Fruit fly (Drosophila melanogaster) whole organism, pupa: ENCODE measurements around the gene corn.
A peak's percentile ranks its signal among the peaks of the same experiment; 100 is the strongest.

Experiments
- CG10348 ChIP-seq: fragments of 200-800 bp; sonication (Bioruptor generic); IDR thresholded peaks from 2 replicates; pipeline ENCODE4 v1.3.6; 2022; ENCODE audit warnings: missing biosample characterization, missing genetic modification characterization
- CG12605 ChIP-seq: fragments of 200-800 bp; sonication (Bioruptor generic); IDR thresholded peaks from 2 replicates; pipeline ENCODE4 v1.3.6; 2022; ENCODE audit warnings: missing biosample characterization, missing genetic modification characterization
- CG13204 ChIP-seq: fragments of 200-800 bp; sonication (Bioruptor generic); optimal IDR thresholded peaks from 2 replicates; lab custom pipeline; 2018; ENCODE audit warnings: missing biosample characterization, mild to moderate bottlenecking, missing genetic modification characterization, moderate library complexity
- CG14655 ChIP-seq: fragments of 200-800 bp; sonication (Bioruptor generic); optimal IDR thresholded peaks from 3 replicates; lab custom pipeline; 2017; ENCODE audit warnings: mild to moderate bottlenecking, missing biosample characterization, missing genetic modification reagents, missing genetic modification characterization
- CG15710 ChIP-seq: fragments of 200-800 bp; sonication (Bioruptor generic); optimal IDR thresholded peaks from 2 replicates; lab custom pipeline; 2018; ENCODE audit warnings: missing biosample characterization, mild to moderate bottlenecking, missing genetic modification characterization, moderate library complexity
- CG17806 ChIP-seq: fragments of 200-800 bp; sonication (Bioruptor generic); optimal IDR thresholded peaks from 2 replicates; lab custom pipeline; 2018; ENCODE audit warnings: missing biosample characterization, mild to moderate bottlenecking, missing genetic modification characterization, moderate library complexity
- CG32121 ChIP-seq: fragments of 200-800 bp; sonication (Bioruptor generic); IDR thresholded peaks from 2 replicates; pipeline ENCODE4 v1.3.6; 2022; ENCODE audit warnings: missing biosample characterization, missing genetic modification characterization
- CG34367 ChIP-seq: fragments of 200-800 bp; sonication (Bioruptor generic); optimal IDR thresholded peaks from 2 replicates; lab custom pipeline; 2018; ENCODE audit warnings: missing biosample characterization, mild to moderate bottlenecking, missing genetic modification characterization
- CG4496 ChIP-seq: fragments of 200-800 bp; sonication (Bioruptor generic); IDR thresholded peaks from 3 replicates; pipeline ENCODE4 v1.3.6; 2022; ENCODE audit warnings: missing biosample characterization, missing genetic modification characterization
- CG8159 ChIP-seq: fragments of 200-800 bp; sonication (Bioruptor generic); optimal IDR thresholded peaks from 3 replicates; lab custom pipeline; 2018; ENCODE audit warnings: missing biosample characterization, mild to moderate bottlenecking, missing genetic modification characterization, moderate library complexity
- CG8301 ChIP-seq: fragments of 200-800 bp; sonication (Bioruptor generic); optimal IDR thresholded peaks from 2 replicates; lab custom pipeline; 2018; ENCODE audit warnings: missing biosample characterization, mild to moderate bottlenecking, missing genetic modification characterization
- CG9948 ChIP-seq: fragments of 200-800 bp; sonication (Bioruptor generic); optimal IDR thresholded peaks from 2 replicates; lab custom pipeline; 2018; ENCODE audit warnings: missing biosample characterization, mild to moderate bottlenecking, missing genetic modification characterization, moderate library complexity
- D1 ChIP-seq: fragments of 200-800 bp; sonication (Bioruptor generic); optimal IDR thresholded peaks from 2 replicates; lab custom pipeline; 2018; ENCODE audit warnings: missing biosample characterization, mild to moderate bottlenecking, missing genetic modification characterization, moderate library complexity
- EcR ChIP-seq: fragments of 200-800 bp; sonication (Bioruptor generic); optimal IDR thresholded peaks from 3 replicates; lab custom pipeline; 2019; ENCODE audit warnings: missing biosample characterization, missing genetic modification characterization, mild to moderate bottlenecking, moderate library complexity, missing genetic modification reagents
- Ets98B ChIP-seq: fragments of 200-800 bp; sonication (Bioruptor generic); IDR thresholded peaks from 2 replicates; pipeline ENCODE4 v1.3.6; 2022; ENCODE audit warnings: missing biosample characterization, missing genetic modification characterization
- Pif1A ChIP-seq: fragments of 200-800 bp; sonication (Bioruptor generic); optimal IDR thresholded peaks from 3 replicates; lab custom pipeline; 2016; ENCODE audit warnings: missing biosample characterization, missing genetic modification characterization
- Pif1B ChIP-seq: fragments of 200-800 bp; sonication (Bioruptor generic); optimal IDR thresholded peaks from 3 replicates; lab custom pipeline; 2016; ENCODE audit warnings: missing biosample characterization, missing genetic modification characterization
- Snoo ChIP-seq: fragments of 200-800 bp; sonication (Bioruptor generic); optimal IDR thresholded peaks from 3 replicates; lab custom pipeline; 2017; ENCODE audit warnings: missing biosample characterization, mild to moderate bottlenecking, missing genetic modification characterization, inconsistent platforms
- fd96Ca ChIP-seq: fragments of 200-800 bp; sonication (Bioruptor generic); IDR thresholded peaks from 3 replicates; pipeline ENCODE4 v1.3.6; 2022; ENCODE audit warnings: missing biosample characterization, missing genetic modification characterization
- gl ChIP-seq: fragments of 200-800 bp; sonication (Bioruptor generic); optimal IDR thresholded peaks from 2 replicates; lab custom pipeline; 2018; ENCODE audit warnings: missing biosample characterization, mild to moderate bottlenecking, missing genetic modification characterization
- rn ChIP-seq: fragments of 200-800 bp; sonication (Bioruptor generic); IDR thresholded peaks from 2 replicates; pipeline ENCODE4 v1.3.6; 2022; ENCODE audit warnings: missing biosample characterization, missing genetic modification characterization

corn gene

dm6 chr3L:7147796-7148195, 9.1 kb downstream of the corn start:
- TF ChIP-seq CG4496 (GFP tag; lab: Robert Waterston, UW) (peak; percentile 73; the same call in 2 of the 3 replicates), CG9948 (tag; lab: Kevin White, UChicago) (no peak), CG15710 (tag; lab: Kevin White, UChicago) (no peak), CG17806 (tag; lab: Kevin White, UChicago) (no peak), Pif1B (no peak), CG32121 (peak; percentile 46; the same call in 1 of the 2 replicates), CG14655 (GFP tag; lab: Kevin White, UChicago) (no peak), Snoo (tag; lab: Kevin White, UChicago) (no peak), CG12605 (GFP tag; lab: Robert Waterston, UW) (0 out of 2 replicates have a peak, but pooled peaks have one; percentile 20), CG8159 (tag; lab: Kevin White, UChicago) (no peak), D1 (tag; lab: Kevin White, UChicago) (no peak), gl (no peak), EcR (no peak), CG10348 (GFP tag; lab: Robert Waterston, UW) (no peak), CG8301 (no peak), CG13204 (GFP tag; lab: Kevin White, UChicago) (no peak), fd96Ca (GFP tag; lab: Robert Waterston, UW) (peak; percentile 75), rn (no peak), Ets98B (GFP tag; lab: Robert Waterston, UW) (peak; percentile 74), Pif1A (GFP tag; lab: Kevin White, UChicago) (no peak), CG34367 (tag; lab: Kevin White, UChicago) (no peak)

dm6 chr3L:7143283-7143682, 13.6 kb downstream of the corn start:
- TF ChIP-seq CG8301 (no peak), CG15710 (tag; lab: Kevin White, UChicago) (no peak), D1 (tag; lab: Kevin White, UChicago) (no peak), Snoo (tag; lab: Kevin White, UChicago) (no peak), CG13204 (GFP tag; lab: Kevin White, UChicago) (no peak), EcR (no peak), Pif1B (no peak), CG8159 (tag; lab: Kevin White, UChicago) (no peak), CG34367 (tag; lab: Kevin White, UChicago) (no peak), CG14655 (GFP tag; lab: Kevin White, UChicago) (no peak), rn (no peak), gl (no peak), Ets98B (GFP tag; lab: Robert Waterston, UW) (no peak), CG12605 (GFP tag; lab: Robert Waterston, UW) (no peak), Pif1A (GFP tag; lab: Kevin White, UChicago) (no peak), CG9948 (tag; lab: Kevin White, UChicago) (no peak), CG17806 (tag; lab: Kevin White, UChicago) (no peak), fd96Ca (GFP tag; lab: Robert Waterston, UW) (no peak), CG4496 (GFP tag; lab: Robert Waterston, UW) (no peak), CG10348 (GFP tag; lab: Robert Waterston, UW) (no peak)
- TF ChIP-seq, all 21 proteins: peak for 0

- TF ChIP-seq CG12605 (GFP tag; lab: Robert Waterston, UW) (0 out of 2 replicates have a peak, but pooled peaks have one; percentile 29), CG4496 (GFP tag; lab: Robert Waterston, UW) (peak; percentile 9; the same call in 1 of the 3 replicates), fd96Ca (GFP tag; lab: Robert Waterston, UW) (peak; percentile 23; the same call in 1 of the 3 replicates), CG9948 (tag; lab: Kevin White, UChicago) (no peak), EcR (peak; percentile 39), CG14655 (GFP tag; lab: Kevin White, UChicago) (no peak), CG13204 (GFP tag; lab: Kevin White, UChicago) (peak; percentile 87)
Observed at dm6 chr3L:7137613-7138189, 19.2 kb downstream of the corn start.

dm6 chr3L:7136663-7137062, 20.2 kb downstream of the corn start:
- TF ChIP-seq fd96Ca (GFP tag; lab: Robert Waterston, UW) (0 out of 3 replicates have a peak, but pooled peaks have one; percentile 30), CG9948 (tag; lab: Kevin White, UChicago) (no peak), Snoo (tag; lab: Kevin White, UChicago) (no peak), CG4496 (GFP tag; lab: Robert Waterston, UW) (peak; percentile 83)

- TF ChIP-seq Ets98B (GFP tag; lab: Robert Waterston, UW) (peak; percentile 53), CG8301 (no peak), CG13204 (GFP tag; lab: Kevin White, UChicago) (peak; percentile 58), CG15710 (tag; lab: Kevin White, UChicago) (peak; percentile 50), CG8159 (tag; lab: Kevin White, UChicago) (peak; percentile 42), CG10348 (GFP tag; lab: Robert Waterston, UW) (no peak), Pif1A (GFP tag; lab: Kevin White, UChicago) (peak; percentile 41), fd96Ca (GFP tag; lab: Robert Waterston, UW) (peak; percentile 59; the same call in 1 of the 3 replicates), D1 (tag; lab: Kevin White, UChicago) (no peak), CG12605 (GFP tag; lab: Robert Waterston, UW) (peak; percentile 78), CG4496 (GFP tag; lab: Robert Waterston, UW) (peak; percentile 86), rn (no peak), CG34367 (tag; lab: Kevin White, UChicago) (peak; percentile 58), Snoo (tag; lab: Kevin White, UChicago) (no peak), Pif1B (no peak), CG32121 (no peak), EcR (no peak), CG9948 (tag; lab: Kevin White, UChicago) (peak; percentile 10), gl (peak; percentile 85), CG17806 (tag; lab: Kevin White, UChicago) (peak; percentile 49), CG14655 (GFP tag; lab: Kevin White, UChicago) (no peak)
Observed at dm6 chr3L:7134818-7135217, 22.1 kb downstream of the corn start.
